Worm (Caenorhabditis elegans): ENCODE results near the gene ZK813.7.

ce11 chrX:3455561-3455960, 10.9 kb downstream of the ZK813.7 start:
- TF ChIP-seq unc-3 (GFP tag; conservative IDR thresholded peaks at IDR 0.05): no peak
- TF ChIP-seq unc-3 (tag; optimal IDR thresholded peaks at IDR 0.05): no peak
- peak; percentile 88 for TF ChIP-seq unc-55 (GFP tag; optimal IDR thresholded peaks at IDR 0.05)
- TF ChIP-seq C38D4.7 (GFP tag; optimal IDR thresholded peaks at IDR 0.05): no peak
- no peak for TF ChIP-seq madf-2 (tag; optimal IDR thresholded peaks at IDR 0.05)
- peak; percentile 27 for TF ChIP-seq tbx-2 (tag; optimal IDR thresholded peaks at IDR 0.05)

Data from whole organism, late embryonic.